Worm (Caenorhabditis elegans) whole organism, L3 larva: ENCODE data around the gene R151.2.

Experiments used
- R02D3.7 ChIP-seq: fragments of 150-350 bp; optimal IDR thresholded peaks from 2 replicates; lab custom pipeline; 2014; ENCODE audit warnings: missing biosample characterization, missing genetic modification characterization
- ZK546.5 ChIP-seq: sonication (generic microtip); optimal IDR thresholded peaks from 2 replicates; lab custom pipeline; 2017; ENCODE audit warnings: missing biosample characterization, missing genetic modification characterization
- aly-2 ChIP-seq: fragments of 150-350 bp; optimal IDR thresholded peaks from 2 replicates; lab custom pipeline; 2014; ENCODE audit warnings: missing biosample characterization, missing genetic modification characterization
- ama-1 ChIP-seq: fragments of 150-350 bp; optimal IDR thresholded peaks from 2 replicates; lab custom pipeline; 2018
- ceh-16 ChIP-seq: sonication (generic microtip); optimal IDR thresholded peaks from 2 replicates; lab custom pipeline; 2017; ENCODE audit warnings: missing biosample characterization, missing genetic modification characterization
- ceh-28 ChIP-seq: fragments of 150-350 bp; optimal IDR thresholded peaks from 2 replicates; lab custom pipeline; 2014; ENCODE audit warnings: missing biosample characterization, missing genetic modification reagents, missing genetic modification characterization
- ceh-82 ChIP-seq: fragments of 150-350 bp; optimal IDR thresholded peaks from 2 replicates; lab custom pipeline; 2014; ENCODE audit warnings: missing biosample characterization, missing genetic modification characterization
- ceh-9 ChIP-seq: sonication (generic microtip); optimal IDR thresholded peaks from 2 replicates; lab custom pipeline; 2018; ENCODE audit warnings: missing biosample characterization, missing genetic modification characterization
- daf-12 ChIP-seq: fragments of 150-350 bp; optimal IDR thresholded peaks from 2 replicates; lab custom pipeline; 2014; ENCODE audit warnings: missing biosample characterization, missing genetic modification reagents, missing genetic modification characterization
- egl-27 ChIP-seq: sonication (generic microtip); optimal IDR thresholded peaks from 4 replicates; lab custom pipeline; 2017; ENCODE audit warnings: missing biosample characterization, missing genetic modification reagents, missing genetic modification characterization
- egl-5 ChIP-seq: fragments of 150-350 bp; optimal IDR thresholded peaks from 2 replicates; lab custom pipeline; 2017; ENCODE audit warnings: missing biosample characterization, missing genetic modification reagents, missing genetic modification characterization, inconsistent platforms
- elt-1 ChIP-seq: fragments of 150-350 bp; optimal IDR thresholded peaks from 2 replicates; lab custom pipeline; 2014; ENCODE audit warnings: missing biosample characterization, missing genetic modification characterization
- elt-2 ChIP-seq: sonication (generic microtip); optimal IDR thresholded peaks from 2 replicates; lab custom pipeline; 2016; ENCODE audit warnings: missing genetic modification reagents, mild to moderate bottlenecking, missing genetic modification characterization, missing compliant biosample characterization
- elt-3 ChIP-seq, 3 experiments: fragments of 150-350 bp in 1 of 3; sonication (generic microtip) in 2 of 3; optimal IDR thresholded peaks; 2 replicates in 2 of 3; 4 replicates in 1 of 3; lab custom pipeline; 2014 to 2017; ENCODE audit warnings: missing biosample characterization in 3 of 3, missing genetic modification characterization in 3 of 3
- eor-1 ChIP-seq, 2 experiments: fragments of 150-350 bp; optimal IDR thresholded peaks; 2 replicates each; lab custom pipeline; 2014 to 2018; ENCODE audit warnings: missing biosample characterization in 2 of 2, missing genetic modification characterization in 2 of 2
- fkh-10 ChIP-seq: sonication (generic microtip); optimal IDR thresholded peaks from 2 replicates; lab custom pipeline; 2017; ENCODE audit warnings: missing biosample characterization, missing genetic modification reagents, missing genetic modification characterization
- fkh-2 ChIP-seq: fragments of 150-350 bp; optimal IDR thresholded peaks from 2 replicates; lab custom pipeline; 2014; ENCODE audit warnings: missing biosample characterization, missing genetic modification reagents, missing genetic modification characterization
- fos-1 ChIP-seq: fragments of 150-350 bp; optimal IDR thresholded peaks from 2 replicates; lab custom pipeline; 2014; ENCODE audit warnings: missing biosample characterization, missing genetic modification characterization
- hmg-11 ChIP-seq: sonication (generic microtip); optimal IDR thresholded peaks from 2 replicates; lab custom pipeline; 2016; ENCODE audit warnings: missing genetic modification characterization, missing compliant biosample characterization
- jun-1 ChIP-seq: fragments of 150-350 bp; optimal IDR thresholded peaks from 2 replicates; lab custom pipeline; 2014; ENCODE audit warnings: missing biosample characterization, missing genetic modification reagents, missing genetic modification characterization
- lin-15B ChIP-seq: fragments of 150-350 bp; optimal IDR thresholded peaks from 2 replicates; lab custom pipeline; 2014; ENCODE audit warnings: missing biosample characterization, missing genetic modification characterization
- lin-39 ChIP-seq: fragments of 150-350 bp; optimal IDR thresholded peaks from 2 replicates; lab custom pipeline; 2018; ENCODE audit warnings: missing biosample characterization, missing genetic modification reagents, missing genetic modification characterization
- lsy-12 ChIP-seq: sonication (generic microtip); optimal IDR thresholded peaks from 2 replicates; lab custom pipeline; 2016; ENCODE audit warnings: mild to moderate bottlenecking, missing genetic modification characterization, missing compliant biosample characterization
- mdl-1 ChIP-seq: fragments of 150-350 bp; optimal IDR thresholded peaks from 2 replicates; lab custom pipeline; 2014; ENCODE audit warnings: missing biosample characterization, missing genetic modification characterization
- mml-1 ChIP-seq: fragments of 150-350 bp; sonication (generic microtip); optimal IDR thresholded peaks from 3 replicates; lab custom pipeline; 2014; ENCODE audit warnings: missing biosample characterization, missing genetic modification characterization
- nfya-1 ChIP-seq: sonication (generic microtip); optimal IDR thresholded peaks from 2 replicates; lab custom pipeline; 2017; ENCODE audit warnings: missing genetic modification characterization, mild to moderate bottlenecking, missing compliant biosample characterization, antibody characterized with exemption, moderate library complexity; ENCODE audit not compliant: insufficient read depth
- nhr-11 ChIP-seq: fragments of 150-350 bp; optimal IDR thresholded peaks from 2 replicates; lab custom pipeline; 2014; ENCODE audit warnings: missing biosample characterization, missing genetic modification characterization
- nhr-12 ChIP-seq: fragments of 150-350 bp; optimal IDR thresholded peaks from 2 replicates; lab custom pipeline; 2014; ENCODE audit warnings: missing biosample characterization, missing genetic modification characterization
- nhr-23 ChIP-seq: fragments of 150-350 bp; optimal IDR thresholded peaks from 2 replicates; lab custom pipeline; 2014; ENCODE audit warnings: missing biosample characterization, missing genetic modification reagents, missing genetic modification characterization
- nhr-237 ChIP-seq: fragments of 150-350 bp; optimal IDR thresholded peaks from 2 replicates; lab custom pipeline; 2014; ENCODE audit warnings: missing biosample characterization, missing genetic modification characterization
- nhr-25 ChIP-seq: sonication (generic microtip); optimal IDR thresholded peaks from 2 replicates; lab custom pipeline; 2017; ENCODE audit warnings: missing biosample characterization, missing genetic modification characterization
- nhr-28 ChIP-seq: fragments of 150-350 bp; optimal IDR thresholded peaks from 2 replicates; lab custom pipeline; 2014; ENCODE audit warnings: missing biosample characterization, missing genetic modification characterization
- nhr-43 ChIP-seq: sonication (generic microtip); optimal IDR thresholded peaks from 2 replicates; lab custom pipeline; 2016; ENCODE audit warnings: mild to moderate bottlenecking, missing genetic modification characterization, missing compliant biosample characterization; ENCODE audit not compliant: poor library complexity, severe bottlenecking
- nhr-67 ChIP-seq: fragments of 150-350 bp; optimal IDR thresholded peaks from 2 replicates; lab custom pipeline; 2014; ENCODE audit warnings: missing biosample characterization, missing genetic modification characterization
- nhr-76 ChIP-seq: fragments of 150-350 bp; sonication (generic microtip); optimal IDR thresholded peaks from 5 replicates; lab custom pipeline; 2014; ENCODE audit warnings: missing biosample characterization, missing genetic modification characterization
- nhr-77 ChIP-seq: fragments of 150-350 bp; optimal IDR thresholded peaks from 2 replicates; lab custom pipeline; 2014; ENCODE audit warnings: missing biosample characterization, missing genetic modification characterization
- pha-4 ChIP-seq: fragments of 150-350 bp; optimal IDR thresholded peaks from 2 replicates; lab custom pipeline; 2014; ENCODE audit warnings: missing biosample characterization, missing genetic modification reagents, missing genetic modification characterization
- pqm-1 ChIP-seq: fragments of 150-350 bp; optimal IDR thresholded peaks from 2 replicates; lab custom pipeline; 2017; ENCODE audit warnings: missing biosample characterization, missing genetic modification characterization, inconsistent platforms
- sea-2 ChIP-seq: fragments of 150-350 bp; sonication (generic microtip); optimal IDR thresholded peaks from 4 replicates; lab custom pipeline; 2014; ENCODE audit warnings: missing biosample characterization, missing genetic modification reagents, missing genetic modification characterization
- skn-1 ChIP-seq: fragments of 150-350 bp; optimal IDR thresholded peaks from 2 replicates; lab custom pipeline; 2014; ENCODE audit warnings: missing biosample characterization, missing genetic modification characterization
- snpc-4 ChIP-seq: fragments of 150-350 bp; optimal IDR thresholded peaks from 2 replicates; lab custom pipeline; 2014; ENCODE audit warnings: missing biosample characterization, missing genetic modification characterization
- tbx-2 ChIP-seq: sonication (generic microtip); optimal IDR thresholded peaks from 2 replicates; lab custom pipeline; 2016; ENCODE audit warnings: mild to moderate bottlenecking, missing genetic modification characterization, missing compliant biosample characterization
- unc-39 ChIP-seq: sonication (generic microtip); optimal IDR thresholded peaks from 4 replicates; lab custom pipeline; 2017; ENCODE audit warnings: missing biosample characterization, missing genetic modification characterization
- unc-62 ChIP-seq: fragments of 150-350 bp; sonication (generic microtip); optimal IDR thresholded peaks from 4 replicates; lab custom pipeline; 2014; ENCODE audit warnings: missing biosample characterization, missing genetic modification reagents, missing genetic modification characterization
- zag-1 ChIP-seq: fragments of 150-350 bp; optimal IDR thresholded peaks from 2 replicates; lab custom pipeline; 2014; ENCODE audit warnings: missing biosample characterization, missing genetic modification characterization
- ztf-11 ChIP-seq: fragments of 150-350 bp; optimal IDR thresholded peaks from 2 replicates; lab custom pipeline; 2014; ENCODE audit warnings: missing biosample characterization, missing genetic modification characterization
- ztf-4 ChIP-seq: fragments of 150-350 bp; optimal IDR thresholded peaks from 2 replicates; lab custom pipeline; 2014; ENCODE audit warnings: missing biosample characterization, missing genetic modification characterization

Gene R151.2

DNA sequence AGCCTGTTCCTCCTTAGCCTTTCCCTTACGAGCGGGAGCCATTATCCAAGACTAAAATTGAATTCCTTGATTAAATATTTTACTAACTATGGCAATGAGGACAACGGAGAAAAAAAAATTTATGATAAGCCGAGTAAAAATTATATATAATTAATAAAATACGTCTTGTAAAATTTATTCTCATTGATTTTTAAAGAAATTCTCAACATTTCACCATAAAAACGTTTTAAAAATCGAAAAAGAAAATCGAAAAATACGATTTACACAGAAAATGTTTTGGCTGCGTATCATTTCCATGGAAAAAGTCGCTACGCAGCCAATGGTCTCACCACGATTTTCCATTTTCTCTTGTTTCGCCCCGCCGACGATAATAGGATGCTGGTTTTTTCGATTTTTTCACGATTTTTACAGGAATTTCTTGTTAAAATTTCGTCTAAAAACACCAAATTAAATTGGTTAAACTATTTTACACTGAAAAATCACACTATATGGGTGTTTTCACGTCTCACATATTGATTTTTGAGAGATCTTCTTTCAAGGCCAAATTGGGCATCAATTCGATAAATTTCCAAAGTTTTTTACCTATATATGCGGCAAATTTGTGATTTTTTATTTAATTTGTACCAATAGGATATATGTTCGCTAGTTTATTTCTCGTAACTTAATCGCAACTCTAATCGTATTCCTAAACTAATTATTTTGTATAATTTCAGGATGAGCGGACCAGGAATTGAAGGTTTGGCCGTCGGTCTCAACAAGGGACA is 30.0 kb upstream of the R151.2 start, which contains the start of the genes rps-14 and rpl-36:
Gene rps-14 (minus strand): TSS at position 51 of the 764 bp plus-strand sequence.
Gene rpl-36 (plus strand): TSS at position 714 of the 764 bp plus-strand sequence.
- TF ChIP-seq aly-2 (no peak), ztf-4 (peak; percentile 62), ztf-11 (tag; lab: Kevin White, UChicago) (no peak), jun-1 (tag; lab: Kevin White, UChicago) (peak; percentile 72), elt-1 (tag; lab: Kevin White, UChicago) (peak; percentile 33), nhr-77 (tag; lab: Kevin White, UChicago) (no peak), lin-15B (tag; lab: Kevin White, UChicago) (peak; percentile 96), R02D3.7 (tag; lab: Kevin White, UChicago) (peak; percentile 84), elt-2 (tag; lab: Kevin White, UChicago) (peak; percentile 61), mdl-1 (tag; lab: Kevin White, UChicago) (no peak), elt-3 (tag; optimal IDR thresholded peaks at IDR 0.05; lab: Kevin White, UChicago) (no peak), lin-39 (tag; lab: Kevin White, UChicago) (peak; percentile 93), egl-5 (tag; lab: Kevin White, UChicago) (peak; percentile 78), lsy-12 (tag; lab: Kevin White, UChicago) (peak; percentile 91), tbx-2 (tag; lab: Kevin White, UChicago) (peak; percentile 30), unc-39 (tag; lab: Kevin White, UChicago) (no peak), nhr-25 (peak; percentile 95), pha-4 (peak; percentile 96), nfya-1 (tag; lab: Kevin White, UChicago) (peak; percentile 96), ZK546.5 (tag; lab: Kevin White, UChicago) (peak; percentile 74), fos-1 (tag; lab: Kevin White, UChicago) (no peak), nhr-76 (tag; lab: Kevin White, UChicago) (peak; percentile 8), ceh-9 (tag; lab: Kevin White, UChicago) (no peak), ama-1 (lab: Kevin White, UChicago) (peak; percentile 85), hmg-11 (tag; lab: Kevin White, UChicago) (peak; percentile 67), nhr-12 (tag; lab: Kevin White, UChicago) (no peak), sea-2 (no peak), skn-1 (tag; lab: Kevin White, UChicago) (peak; percentile 90), ceh-16 (tag; lab: Kevin White, UChicago) (no peak), nhr-67 (tag; lab: Kevin White, UChicago) (no peak), egl-27 (tag; lab: Kevin White, UChicago) (peak; percentile 81), ceh-28 (peak; percentile 40), nhr-237 (no peak), nhr-23 (tag; lab: Kevin White, UChicago) (peak; percentile 94), snpc-4 (peak; percentile 65), nhr-28 (tag; lab: Kevin White, UChicago) (no peak), nhr-11 (tag; lab: Kevin White, UChicago) (peak; percentile 61), pqm-1 (tag; lab: Kevin White, UChicago) (peak; percentile 78), unc-62 (no peak), fkh-2 (no peak), nhr-43 (peak; percentile 68), fkh-10 (peak; percentile 61), ceh-82 (tag; lab: Kevin White, UChicago) (no peak), mml-1 (tag; lab: Kevin White, UChicago) (no peak), eor-1 (tag; optimal IDR thresholded peaks at IDR 0.05; lab: Kevin White, UChicago) (no peak), daf-12 (no peak), zag-1 (no peak)
